Worm (Caenorhabditis elegans): Measurements from ENCODE around the gene Y57G11C.1142.
"Not testable (repeated sequence)": the region's sequence is repeated elsewhere in the genome, so short reads cannot be mapped to it uniquely, and the experiment has no call there.

Gene Y57G11C.1142

DNA sequence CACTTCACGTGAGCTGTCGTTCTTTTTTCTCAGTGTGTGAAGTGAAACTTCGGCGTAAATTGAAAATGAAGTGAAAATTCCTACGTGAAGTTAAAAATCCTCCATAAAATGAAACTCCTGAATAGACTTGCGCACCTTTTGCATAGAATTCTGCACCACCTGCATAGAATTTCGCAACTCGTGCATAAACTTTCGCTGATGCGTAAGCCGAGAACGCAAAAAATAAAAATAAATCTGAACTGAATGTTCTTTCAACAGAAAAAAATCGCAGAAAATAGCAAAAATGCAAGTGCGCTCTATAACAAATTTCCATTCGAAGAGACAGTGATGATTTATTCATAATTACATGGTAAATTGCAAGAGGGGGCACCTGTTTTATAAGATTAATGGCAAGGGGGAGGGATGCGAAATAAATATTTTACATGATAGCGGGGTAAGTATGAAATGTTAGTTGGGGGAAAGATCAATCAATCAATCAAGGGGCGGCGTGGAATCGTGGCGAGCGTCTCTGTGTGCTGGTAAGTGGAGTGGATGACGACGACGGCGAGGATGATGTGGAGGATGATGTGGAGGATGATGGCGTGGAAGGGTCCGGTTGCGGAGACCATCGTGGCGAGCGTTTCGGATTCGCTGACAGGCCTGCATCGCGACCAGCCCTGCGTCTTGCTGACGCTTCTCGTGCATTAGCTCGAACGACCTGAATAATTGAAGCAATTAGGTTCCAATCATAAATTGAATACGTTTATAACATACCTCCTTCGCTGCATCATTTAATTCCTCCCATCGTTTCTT, 28.9 kb upstream of the Y57G11C.1142 start, which contains the start of gene Y57G11C.36:
Y57G11C.36 (minus strand) TSS at position 502 of the 792 bp plus-strand sequence.
- no peak for TF ChIP-seq him-1 (tag; optimal IDR thresholded peaks at IDR 0.05)
- no peak for TF ChIP-seq W03F9.2 (tag; optimal IDR thresholded peaks at IDR 0.05)
- TF ChIP-seq dao-5 (tag; optimal IDR thresholded peaks at IDR 0.05) = no peak

DNA sequence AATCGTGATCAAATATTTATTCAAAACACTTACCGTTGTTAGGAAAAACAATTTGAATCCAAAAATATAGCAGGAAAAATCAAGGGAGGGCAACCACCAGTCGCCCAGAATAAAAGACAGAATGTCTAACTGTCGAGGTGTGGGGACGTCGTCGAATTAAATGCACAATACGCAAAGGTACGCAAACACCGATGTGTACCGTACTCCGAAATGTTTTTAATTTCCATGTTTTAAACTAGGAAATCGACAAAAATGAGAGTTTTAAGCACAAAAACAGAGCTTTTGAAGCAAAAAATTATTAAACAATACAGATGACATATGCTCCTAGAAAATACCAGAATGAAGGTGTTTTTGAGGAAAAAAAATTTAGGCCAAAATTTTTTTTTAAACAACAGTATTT, 28.0 kb upstream of the Y57G11C.1142 start, which contains the start of gene Y57G11C.51:
Y57G11C.51 (minus strand) TSS at position 101 of the 400 bp plus-strand sequence.
- TF ChIP-seq him-1, dao-5, W03F9.2 (tag; optimal IDR thresholded peaks at IDR 0.05): not testable (repeated sequence)

ce11 chrIV:14781537-14781936, 20.9 kb upstream of the Y57G11C.1142 start, which contains the start of gene Y57G11C.8:
Gene Y57G11C.8, plus strand, starts transcription at chrIV:14781837.
- TF ChIP-seq W03F9.2 (tag; optimal IDR thresholded peaks at IDR 0.05) (no peak), him-1 (tag; optimal IDR thresholded peaks at IDR 0.05) (no peak), dao-5 (tag; optimal IDR thresholded peaks at IDR 0.05) (no peak)

DNA sequence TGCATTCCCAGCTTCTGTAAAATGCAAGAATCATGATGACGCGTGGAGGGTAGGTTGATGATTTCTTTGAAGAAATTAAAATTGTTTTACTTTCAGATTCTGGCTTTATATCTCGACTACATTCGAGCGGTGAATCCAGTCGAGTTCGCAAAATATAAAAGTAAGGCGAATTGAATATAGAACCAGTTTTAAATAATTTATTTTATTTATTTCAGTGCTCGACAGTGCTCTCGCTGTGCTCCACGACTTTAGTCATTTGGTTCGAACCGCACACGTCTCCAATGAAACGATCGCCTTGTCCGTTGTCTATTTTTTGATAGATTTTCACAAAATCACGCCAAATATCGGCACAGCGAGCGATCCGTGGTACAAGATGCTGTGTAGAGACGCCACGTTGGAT, 20.2 kb upstream of the Y57G11C.1142 start, which contains the start of gene Y57G11C.1130:
Y57G11C.1130 (plus strand) TSS at position 301 of the 400 bp plus-strand sequence.
- TF ChIP-seq dao-5 (tag; optimal IDR thresholded peaks at IDR 0.05) (no peak), W03F9.2 (tag; optimal IDR thresholded peaks at IDR 0.05) (no peak), him-1 (tag; optimal IDR thresholded peaks at IDR 0.05) (no peak)

- no peak for TF ChIP-seq him-1 (tag; optimal IDR thresholded peaks at IDR 0.05)
- no peak for TF ChIP-seq dao-5 (tag; optimal IDR thresholded peaks at IDR 0.05)
Measured at ce11 chrIV:14784481-14784880, 17.9 kb upstream of the Y57G11C.1142 start, which contains the start of gene nlp-56. Gene nlp-56, minus strand, starts transcription at chrIV:14784737.

DNA sequence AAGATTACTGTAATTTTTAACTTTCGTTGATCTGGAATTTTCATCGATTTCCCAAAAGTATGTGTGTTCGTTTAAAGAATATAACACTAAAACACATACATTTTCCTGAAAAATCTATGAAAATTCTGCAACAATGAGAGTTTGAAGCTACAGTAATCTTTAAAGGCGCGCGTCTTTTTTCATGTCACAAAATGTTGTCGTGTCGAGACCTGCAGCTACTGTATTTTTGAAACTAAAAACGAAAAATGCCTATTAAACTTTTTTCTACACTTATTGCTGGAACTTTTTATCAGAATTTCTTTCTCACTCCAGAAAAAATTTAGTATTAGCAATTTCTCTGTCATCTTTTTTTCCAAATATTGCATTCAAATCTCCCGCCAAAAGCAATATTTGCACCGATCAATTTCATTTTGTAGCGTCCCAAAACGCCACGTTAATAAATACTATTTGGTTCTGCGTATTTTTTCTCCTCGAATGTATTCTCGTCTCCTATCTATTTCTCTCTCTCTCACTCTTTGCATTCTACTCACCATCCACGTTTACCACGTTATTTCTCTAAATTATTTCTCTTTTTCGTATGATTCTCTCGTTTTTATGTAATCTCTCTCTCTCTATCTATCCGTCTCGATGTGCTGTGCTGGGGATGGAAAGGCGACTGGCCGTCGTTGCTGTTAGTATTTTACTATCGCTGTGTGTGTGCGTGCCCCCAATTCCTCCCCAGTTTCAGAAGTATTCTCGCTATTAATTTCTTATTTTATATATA, 15.9 kb upstream of the Y57G11C.1142 start, which contains the start of gene melo-1:
melo-1 (plus strand) TSS at position 658 of the 763 bp plus-strand sequence.
- TF ChIP-seq dao-5 (tag; optimal IDR thresholded peaks at IDR 0.05) = no peak
- no peak for TF ChIP-seq W03F9.2 (tag; optimal IDR thresholded peaks at IDR 0.05)
- peak; percentile 44 for TF ChIP-seq him-1 (tag; optimal IDR thresholded peaks at IDR 0.05)

ce11 chrIV:14790579-14790978, 11.8 kb upstream of the Y57G11C.1142 start:
- no peak for TF ChIP-seq him-1 (tag; optimal IDR thresholded peaks at IDR 0.05)

DNA sequence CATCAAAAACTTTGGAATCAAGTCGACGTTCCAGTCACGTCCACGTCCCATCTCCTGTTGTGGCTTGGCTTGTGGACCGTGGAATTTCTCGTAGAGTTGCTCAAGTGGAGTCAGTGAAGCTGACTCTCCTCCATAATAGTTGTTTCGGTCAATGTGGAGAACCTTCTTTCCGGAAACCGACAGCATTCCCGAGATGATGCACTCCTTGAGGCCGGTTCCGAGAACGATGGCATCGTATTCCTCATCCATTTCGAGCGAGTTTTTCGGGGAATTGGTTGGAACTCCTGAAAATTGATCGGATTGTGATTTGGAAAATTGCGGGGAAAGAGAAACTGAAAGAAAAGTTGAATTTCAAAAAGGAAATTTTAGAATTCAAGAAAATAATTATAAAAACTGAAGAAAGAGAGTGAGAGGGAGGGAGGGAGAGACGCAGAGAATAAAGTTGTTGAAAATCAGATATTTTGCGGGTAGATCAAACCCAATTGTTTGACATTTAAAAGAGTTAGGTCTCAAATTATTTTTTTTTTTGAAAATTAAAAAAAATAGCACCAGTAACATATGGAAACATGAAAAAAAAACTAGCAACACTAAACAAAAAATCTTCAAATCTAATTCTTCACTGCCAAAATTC, 9.7 kb upstream of the Y57G11C.1142 start, which contains the start of gene gdi-1:
gdi-1 (minus strand) TSS at position 286 of the 631 bp plus-strand sequence.
- no peak for TF ChIP-seq him-1 (tag; optimal IDR thresholded peaks at IDR 0.05)
- TF ChIP-seq dao-5 (tag; optimal IDR thresholded peaks at IDR 0.05) = no peak
- TF ChIP-seq W03F9.2 (tag; optimal IDR thresholded peaks at IDR 0.05) = no peak

ce11 chrIV:14793900-14794624, 8.4 kb upstream of the Y57G11C.1142 start:
- peak; percentile 26 for TF ChIP-seq him-1 (tag; optimal IDR thresholded peaks at IDR 0.05)
- TF ChIP-seq dao-5 (tag; optimal IDR thresholded peaks at IDR 0.05) = no peak
- TF ChIP-seq W03F9.2 (tag; optimal IDR thresholded peaks at IDR 0.05) = no peak

DNA sequence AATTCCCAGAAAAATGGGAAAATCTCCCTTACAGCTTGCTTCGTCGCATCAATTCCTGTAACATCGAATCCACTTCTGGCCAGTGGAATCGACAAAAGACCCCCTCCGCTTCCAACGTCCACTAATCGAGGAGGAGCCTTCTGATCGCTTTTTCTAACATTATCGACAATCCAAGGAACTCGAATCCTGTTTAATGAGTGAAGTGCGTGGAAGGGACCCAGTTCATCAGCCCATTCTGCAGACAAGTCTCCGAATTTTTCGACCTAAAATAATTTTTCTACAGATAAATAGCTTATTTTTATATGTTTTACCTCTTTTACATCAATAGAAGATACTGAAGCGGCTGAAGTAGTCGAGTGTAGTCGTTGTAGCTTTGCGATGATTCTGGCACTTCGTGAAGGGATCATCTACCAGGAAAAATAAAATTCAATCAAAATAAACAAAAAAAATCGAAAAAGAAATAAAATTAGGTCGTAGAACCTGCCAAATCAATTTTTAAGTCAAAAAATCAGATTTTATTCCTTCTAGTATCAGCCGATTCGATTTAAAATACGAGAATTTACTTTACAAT, 6.4 kb upstream of the Y57G11C.1142 start, which contains the start of gene coq-3:
coq-3 (minus strand) TSS at position 407 of the 571 bp plus-strand sequence.
- TF ChIP-seq W03F9.2 (tag; optimal IDR thresholded peaks at IDR 0.05) = no peak
- TF ChIP-seq him-1 (tag; optimal IDR thresholded peaks at IDR 0.05) = no peak
- no peak for TF ChIP-seq dao-5 (tag; optimal IDR thresholded peaks at IDR 0.05)

DNA sequence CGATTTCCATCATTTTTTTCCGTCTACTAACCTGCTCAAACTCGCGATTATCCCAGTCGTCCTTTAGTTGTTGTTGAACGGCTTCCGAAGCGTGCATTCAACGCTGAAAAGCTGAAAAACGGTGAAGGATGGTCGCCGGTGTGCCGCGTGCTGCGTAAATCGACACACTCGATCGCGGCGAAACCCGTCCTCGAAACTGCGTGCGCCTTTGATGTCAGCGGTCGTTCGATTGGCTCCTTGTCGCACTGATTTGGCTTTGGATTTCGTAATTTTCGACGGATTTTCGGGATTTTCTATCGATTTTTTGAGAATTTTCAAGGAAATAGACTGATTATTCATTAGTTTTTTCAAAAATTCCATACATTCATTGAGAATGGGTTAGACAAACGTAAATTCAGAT, 5.1 kb upstream of the Y57G11C.1142 start, which contains the start of the genes Y57G11C.1147 and nuo-3:
Y57G11C.1147 (minus strand) TSS at position 161 of the 400 bp plus-strand sequence.
nuo-3 (minus strand) TSS at position 191 of the 400 bp plus-strand sequence.
- TF ChIP-seq W03F9.2 (tag; optimal IDR thresholded peaks at IDR 0.05) (no peak), him-1 (tag; optimal IDR thresholded peaks at IDR 0.05) (no peak), dao-5 (tag; optimal IDR thresholded peaks at IDR 0.05) (no peak)

DNA sequence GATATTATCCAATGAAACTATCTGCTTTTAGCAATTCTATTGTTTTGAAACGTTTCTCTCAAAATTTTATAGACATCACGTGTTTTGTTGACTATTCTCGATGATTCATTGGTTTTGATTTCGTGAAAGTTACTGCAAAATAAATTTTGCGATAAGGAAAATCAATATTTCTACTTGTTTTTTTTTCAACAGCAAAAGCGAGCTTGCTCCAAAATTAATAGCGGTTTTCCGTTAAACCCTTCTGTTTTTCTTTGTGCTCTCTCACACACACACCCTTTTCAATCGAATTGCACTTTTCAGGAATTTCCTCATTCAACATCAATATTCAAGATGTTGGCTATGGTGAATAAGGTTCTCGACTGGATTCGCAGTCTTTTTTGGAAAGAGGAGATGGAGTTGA, 4.6 kb upstream of the Y57G11C.1142 start, which contains the start of gene arl-8:
arl-8 (plus strand) TSS at position 301 of the 400 bp plus-strand sequence.
- TF ChIP-seq dao-5 (tag; optimal IDR thresholded peaks at IDR 0.05) (no peak), W03F9.2 (tag; optimal IDR thresholded peaks at IDR 0.05) (no peak)
